Worm (Caenorhabditis elegans) whole organism, mixed stage, embryonic: ENCODE measurements around the gene clec-138.

ENCODE experiments used
- M03D4.4 ChIP-seq: sonication (generic microtip); optimal IDR thresholded peaks from 2 replicates; lab custom pipeline; 2017; ENCODE audit warnings: mild to moderate bottlenecking, missing genetic modification characterization, missing compliant biosample characterization
- bed-3 ChIP-seq: fragments of 200-800 bp; sonication (Bioruptor generic); optimal IDR thresholded peaks from 3 replicates; lab custom pipeline; 2018; ENCODE audit warnings: mild to moderate bottlenecking, missing genetic modification characterization, moderate library complexity, missing compliant biosample characterization
- blmp-1 ChIP-seq: fragments of 150-350 bp; optimal IDR thresholded peaks from 2 replicates; lab custom pipeline; 2014; ENCODE audit warnings: missing biosample characterization, missing genetic modification characterization
- ceh-43 ChIP-seq: fragments of 200-800 bp; sonication (Bioruptor generic); optimal IDR thresholded peaks from 2 replicates; lab custom pipeline; 2018; ENCODE audit warnings: mild to moderate bottlenecking, missing genetic modification characterization, moderate library complexity, missing compliant biosample characterization
- ceh-83 ChIP-seq: fragments of 200-800 bp; sonication (Bioruptor generic); optimal IDR thresholded peaks from 2 replicates; lab custom pipeline; 2018; ENCODE audit warnings: mild to moderate bottlenecking, missing genetic modification characterization, missing compliant biosample characterization
- ces-1 ChIP-seq: fragments of 150-350 bp; optimal IDR thresholded peaks from 2 replicates; lab custom pipeline; 2014; ENCODE audit warnings: missing biosample characterization, missing genetic modification reagents, missing genetic modification characterization
- cnd-1 ChIP-seq: fragments of 200-800 bp; sonication (Bioruptor generic); optimal IDR thresholded peaks from 2 replicates; lab custom pipeline; 2018; ENCODE audit warnings: mild to moderate bottlenecking, missing genetic modification characterization, missing compliant biosample characterization
- drap-1 ChIP-seq: fragments of 200-800 bp; sonication (Bioruptor generic); optimal IDR thresholded peaks from 3 replicates; lab custom pipeline; 2018; ENCODE audit warnings: mild to moderate bottlenecking, missing genetic modification characterization, missing compliant biosample characterization
- elt-1 ChIP-seq: sonication (generic microtip); optimal IDR thresholded peaks from 2 replicates; lab custom pipeline; 2017; ENCODE audit warnings: missing genetic modification characterization, mild to moderate bottlenecking, missing compliant biosample characterization, antibody characterized with exemption, moderate library complexity, borderline replicate concordance; ENCODE audit not compliant: insufficient read depth
- elt-3 ChIP-seq: fragments of 150-350 bp; optimal IDR thresholded peaks from 2 replicates; lab custom pipeline; 2014; ENCODE audit warnings: missing biosample characterization, missing genetic modification characterization
- ham-2 ChIP-seq: fragments of 200-800 bp; sonication (Bioruptor generic); optimal IDR thresholded peaks from 2 replicates; lab custom pipeline; 2018; ENCODE audit warnings: mild to moderate bottlenecking, missing genetic modification characterization, missing compliant biosample characterization
- hlh-1 ChIP-seq: fragments of 150-350 bp; optimal IDR thresholded peaks from 2 replicates; lab custom pipeline; 2014; ENCODE audit warnings: missing biosample characterization, missing genetic modification reagents, missing genetic modification characterization
- lin-13 ChIP-seq: fragments of 150-350 bp; optimal IDR thresholded peaks from 2 replicates; lab custom pipeline; 2014; ENCODE audit warnings: missing biosample characterization, missing genetic modification characterization
- lsy-2 ChIP-seq: fragments of 150-350 bp; optimal IDR thresholded peaks from 2 replicates; lab custom pipeline; 2014; ENCODE audit warnings: missing biosample characterization, missing genetic modification characterization
- mab-5 ChIP-seq: fragments of 150-350 bp; optimal IDR thresholded peaks from 2 replicates; lab custom pipeline; 2014; ENCODE audit warnings: missing biosample characterization, missing genetic modification characterization
- mep-1 ChIP-seq: fragments of 150-350 bp; optimal IDR thresholded peaks from 2 replicates; lab custom pipeline; 2017; ENCODE audit warnings: missing biosample characterization, missing genetic modification reagents, missing genetic modification characterization, inconsistent platforms
- mls-2 ChIP-seq: sonication (generic microtip); optimal IDR thresholded peaks from 2 replicates; lab custom pipeline; 2016; ENCODE audit warnings: mild to moderate bottlenecking, missing genetic modification characterization, moderate library complexity, missing compliant biosample characterization
- nhr-12 ChIP-seq: fragments of 150-350 bp; optimal IDR thresholded peaks from 2 replicates; lab custom pipeline; 2014; ENCODE audit warnings: missing biosample characterization, missing genetic modification characterization
- nhr-2 ChIP-seq: fragments of 150-350 bp; optimal IDR thresholded peaks from 2 replicates; lab custom pipeline; 2014; ENCODE audit warnings: missing biosample characterization, missing genetic modification characterization
- nhr-237 ChIP-seq: fragments of 150-350 bp; optimal IDR thresholded peaks from 2 replicates; lab custom pipeline; 2014; ENCODE audit warnings: missing biosample characterization, missing genetic modification characterization
- nhr-28 ChIP-seq: fragments of 150-350 bp; optimal IDR thresholded peaks from 2 replicates; lab custom pipeline; 2014; ENCODE audit warnings: missing biosample characterization, missing genetic modification characterization
- nhr-76 ChIP-seq: sonication (generic microtip); optimal IDR thresholded peaks from 2 replicates; lab custom pipeline; 2017; ENCODE audit warnings: missing biosample characterization, missing genetic modification characterization
- pha-4 ChIP-seq: fragments of 150-350 bp; optimal IDR thresholded peaks from 2 replicates; lab custom pipeline; 2018; ENCODE audit warnings: missing biosample characterization, missing genetic modification reagents, missing genetic modification characterization
- snpc-4 ChIP-seq: fragments of 150-350 bp; optimal IDR thresholded peaks from 2 replicates; lab custom pipeline; 2014; ENCODE audit warnings: missing biosample characterization, missing genetic modification characterization
- sptf-1 ChIP-seq: sonication (generic microtip); optimal IDR thresholded peaks from 2 replicates; lab custom pipeline; 2017; ENCODE audit warnings: mild to moderate bottlenecking, missing genetic modification characterization, moderate library complexity, missing compliant biosample characterization
- tbx-8 ChIP-seq: fragments of 200-800 bp; sonication (Bioruptor generic); optimal IDR thresholded peaks from 2 replicates; lab custom pipeline; 2018; ENCODE audit warnings: mild to moderate bottlenecking, missing genetic modification characterization, moderate library complexity, missing compliant biosample characterization
- unc-120 ChIP-seq: sonication (generic microtip); optimal IDR thresholded peaks from 2 replicates; lab custom pipeline; 2017; ENCODE audit warnings: missing genetic modification characterization, missing compliant biosample characterization; ENCODE audit not compliant: poor library complexity, severe bottlenecking
- unc-39 ChIP-seq: fragments of 150-350 bp; optimal IDR thresholded peaks from 2 replicates; lab custom pipeline; 2014; ENCODE audit warnings: missing biosample characterization, missing genetic modification characterization
- unc-62 ChIP-seq: fragments of 150-350 bp; optimal IDR thresholded peaks from 2 replicates; lab custom pipeline; 2014; ENCODE audit warnings: missing biosample characterization, missing genetic modification reagents, missing genetic modification characterization
- zip-8 ChIP-seq: fragments of 150-350 bp; optimal IDR thresholded peaks from 2 replicates; lab custom pipeline; 2014; ENCODE audit warnings: missing biosample characterization, missing genetic modification characterization

Gene clec-138

ce11 chrII:4619700-4620099 lies at the start of gene clec-138:
Gene clec-138 (minus strand): TSS chrII:4619800.
- TF ChIP-seq unc-39 (tag; lab: Kevin White, UChicago), result no peak
- no peak for TF ChIP-seq lin-13 (tag; lab: Kevin White, UChicago)
- no peak for TF ChIP-seq ham-2 (GFP tag; lab: Kevin White, UChicago)
- no peak for TF ChIP-seq mls-2
- TF ChIP-seq unc-120 (tag; lab: Kevin White, UChicago), result no peak
- no peak for TF ChIP-seq elt-1 (tag; lab: Kevin White, UChicago)

ce11 chrII:4667572-4667971 lies 48.0 kb upstream of the clec-138 start, which contains the start of gene fut-5:
Gene fut-5 (minus strand): TSS chrII:4667672.
- TF ChIP-seq snpc-4 (tag; lab: Kevin White, UChicago) (no peak), elt-3 (tag; lab: Kevin White, UChicago) (no peak), drap-1 (GFP tag; lab: Kevin White, UChicago) (no peak), mep-1 (tag; lab: Kevin White, UChicago) (no peak), tbx-8 (GFP tag; lab: Kevin White, UChicago) (no peak), sptf-1 (no peak), blmp-1 (no peak), elt-1 (tag; lab: Kevin White, UChicago) (no peak)

- no peak for TF ChIP-seq mab-5 (tag; lab: Kevin White, UChicago)
- TF ChIP-seq blmp-1, result no peak
- TF ChIP-seq lsy-2 (tag; lab: Kevin White, UChicago), result no peak
- no peak for TF ChIP-seq M03D4.4 (tag; lab: Kevin White, UChicago)
- no peak for TF ChIP-seq ces-1
- TF ChIP-seq drap-1 (GFP tag; lab: Kevin White, UChicago), result no peak
- no peak for TF ChIP-seq cnd-1
- TF ChIP-seq mep-1 (tag; lab: Kevin White, UChicago), result no peak
- TF ChIP-seq bed-3 (GFP tag; lab: Kevin White, UChicago), result no peak
- no peak for TF ChIP-seq ham-2 (GFP tag; lab: Kevin White, UChicago)
- TF ChIP-seq pha-4, result no peak
- no peak for TF ChIP-seq lin-13 (tag; lab: Kevin White, UChicago)
Observed at ce11 chrII:4665359-4665758, 45.8 kb upstream of the clec-138 start, which contains the start of gene T05A7.11. Gene T05A7.11 (minus strand): TSS chrII:4665459.

ce11 chrII:4663186-4663585 lies 43.6 kb upstream of the clec-138 start, which contains the start of gene T05A7.12:
Gene T05A7.12 (minus strand): TSS chrII:4663286.
- TF ChIP-seq mls-2, result no peak
- TF ChIP-seq ceh-83 (GFP tag; lab: Kevin White, UChicago), result no peak
- TF ChIP-seq mep-1 (tag; lab: Kevin White, UChicago), result no peak
- TF ChIP-seq drap-1 (GFP tag; lab: Kevin White, UChicago), result no peak
- TF ChIP-seq nhr-76 (tag; lab: Kevin White, UChicago), result no peak
- TF ChIP-seq nhr-28 (tag; lab: Kevin White, UChicago), result no peak
- no peak for TF ChIP-seq unc-39 (tag; lab: Kevin White, UChicago)

- TF ChIP-seq unc-120 (tag; lab: Kevin White, UChicago) (no peak), mls-2 (no peak), hlh-1 (tag; lab: Kevin White, UChicago) (peak; percentile 46), ceh-43 (GFP tag; lab: Kevin White, UChicago) (no peak), unc-39 (tag; lab: Kevin White, UChicago) (no peak)
- TF ChIP-seq, all 35 proteins: peak for 1
Observed at ce11 chrII:4661278-4661677, 41.7 kb upstream of the clec-138 start, which contains the start of gene T05A7.13. Gene T05A7.13 (minus strand): TSS chrII:4661378.

- TF ChIP-seq mls-2 (no peak), nhr-12 (tag; lab: Kevin White, UChicago) (no peak), unc-62 (GFP tag; lab: Kevin White, UChicago) (no peak), zip-8 (tag; lab: Kevin White, UChicago) (no peak), bed-3 (GFP tag; lab: Kevin White, UChicago) (no peak), elt-3 (tag; lab: Kevin White, UChicago) (no peak), nhr-2 (tag; lab: Kevin White, UChicago) (no peak), nhr-237 (tag; lab: Kevin White, UChicago) (no peak), ces-1 (no peak), sptf-1 (no peak)
Observed at ce11 chrII:4658245-4658644, 38.6 kb upstream of the clec-138 start.
